Worm (Caenorhabditis elegans) whole organism, young adult: ENCODE results near the gene D1086.9.

Source experiments
- B0261.1 ChIP-seq: sonication (generic microtip); optimal IDR thresholded peaks from 2 replicates; lab custom pipeline; 2016; ENCODE audit warnings: mild to moderate bottlenecking, missing genetic modification characterization, moderate library complexity, missing compliant biosample characterization
- F23B12.7 ChIP-seq: sonication (generic microtip); optimal IDR thresholded peaks from 2 replicates; lab custom pipeline; 2017; ENCODE audit warnings: missing genetic modification characterization, mild to moderate bottlenecking, missing compliant biosample characterization, antibody characterized with exemption, moderate library complexity; ENCODE audit not compliant: insufficient read depth
- F33H1.4 ChIP-seq: fragments of 200-800 bp; sonication (Bioruptor generic); IDR thresholded peaks from 2 replicates; pipeline ENCODE4 v1.3.6; 2022; ENCODE audit warnings: missing genetic modification reagents, missing genetic modification characterization, missing compliant biosample characterization
- F37B4.10 ChIP-seq: fragments of 200-800 bp; sonication (Bioruptor generic); IDR thresholded peaks from 2 replicates; pipeline ENCODE4 v1.3.6; 2022; ENCODE audit warnings: missing genetic modification characterization, missing compliant biosample characterization
- F55B11.4 ChIP-seq: sonication (generic microtip); optimal IDR thresholded peaks from 2 replicates; lab custom pipeline; 2016; ENCODE audit warnings: missing compliant biosample characterization, missing genetic modification characterization, borderline replicate concordance; ENCODE audit not compliant: insufficient read depth
- F57A8.1 ChIP-seq: fragments of 200-800 bp; sonication (Bioruptor generic); optimal IDR thresholded peaks from 2 replicates; lab custom pipeline; 2018; ENCODE audit warnings: mild to moderate bottlenecking, missing genetic modification characterization, moderate library complexity, missing compliant biosample characterization
- F57C9.4 ChIP-seq: sonication (generic microtip); optimal IDR thresholded peaks from 2 replicates; lab custom pipeline; 2017; ENCODE audit warnings: mild to moderate bottlenecking, missing genetic modification characterization, missing compliant biosample characterization
- T07F8.4 ChIP-seq: sonication (generic microtip); optimal IDR thresholded peaks from 2 replicates; lab custom pipeline; 2016; ENCODE audit warnings: mild to moderate bottlenecking, missing genetic modification characterization, moderate library complexity, missing compliant biosample characterization
- Y67H2A.10 ChIP-seq: fragments of 200-800 bp; sonication (Bioruptor generic); conservative IDR thresholded peaks from 2 replicates; pipeline ENCODE4 v1.3.6; 2022; ENCODE audit warnings: missing genetic modification reagents, missing genetic modification characterization, missing compliant biosample characterization
- ama-1 ChIP-seq, 3 experiments: fragments of 150-350 bp in 1 of 3; sonication (generic microtip) in 2 of 3; optimal IDR thresholded peaks; 2 replicates each; lab custom pipeline; 2014 to 2018; ENCODE audit warnings: missing biosample characterization in 2 of 3, missing genetic modification characterization in 2 of 3, missing genetic modification reagents in 2 of 3
- ceh-58 ChIP-seq: fragments of 200-800 bp; sonication (Bioruptor generic); IDR thresholded peaks from 2 replicates; pipeline ENCODE4 v1.3.6; 2022; ENCODE audit warnings: missing genetic modification characterization, missing compliant biosample characterization
- die-1 ChIP-seq: sonication (generic microtip); optimal IDR thresholded peaks from 2 replicates; lab custom pipeline; 2016; ENCODE audit warnings: missing genotype, mild to moderate bottlenecking, missing genetic modification characterization, missing compliant biosample characterization
- fkh-3 ChIP-seq: sonication (generic microtip); optimal IDR thresholded peaks from 2 replicates; lab custom pipeline; 2016; ENCODE audit warnings: mild to moderate bottlenecking, missing genetic modification characterization, missing compliant biosample characterization
- hlh-12 ChIP-seq: sonication (generic microtip); optimal IDR thresholded peaks from 2 replicates; lab custom pipeline; 2016; ENCODE audit warnings: missing genetic modification characterization, missing compliant biosample characterization
- hmg-1.2 ChIP-seq: fragments of 200-800 bp; sonication (Bioruptor generic); IDR thresholded peaks from 2 replicates; pipeline ENCODE4 v1.3.6; 2022; ENCODE audit warnings: missing genetic modification reagents, missing genetic modification characterization, missing compliant biosample characterization
- lin-26 ChIP-seq: fragments of 200-800 bp; sonication (Bioruptor generic); IDR thresholded peaks from 2 replicates; pipeline ENCODE4 v1.3.6; 2022; ENCODE audit warnings: missing genetic modification reagents, missing genetic modification characterization, missing compliant biosample characterization
- lir-1 ChIP-seq: fragments of 200-800 bp; sonication (Bioruptor generic); conservative IDR thresholded peaks from 2 replicates; pipeline ENCODE4 v1.3.6; 2022; ENCODE audit warnings: missing genetic modification reagents, missing genetic modification characterization, missing compliant biosample characterization
- madf-10 ChIP-seq: sonication (generic microtip); optimal IDR thresholded peaks from 2 replicates; lab custom pipeline; 2016; ENCODE audit warnings: mild to moderate bottlenecking, missing genetic modification characterization, missing compliant biosample characterization
- mel-28 ChIP-seq: sonication (generic microtip); optimal IDR thresholded peaks from 2 replicates; lab custom pipeline; 2016; ENCODE audit warnings: borderline replicate concordance, mild to moderate bottlenecking, missing genetic modification characterization, missing compliant biosample characterization
- pbrm-1 ChIP-seq: fragments of 200-800 bp; sonication (Bioruptor generic); IDR thresholded peaks from 2 replicates; pipeline ENCODE4 v1.3.6; 2022; ENCODE audit warnings: missing genetic modification reagents, missing genetic modification characterization, missing compliant biosample characterization
- rcor-1 ChIP-seq: fragments of 200-800 bp; sonication (Bioruptor generic); IDR thresholded peaks from 2 replicates; pipeline ENCODE4 v1.3.6; 2022; ENCODE audit warnings: missing genetic modification reagents, missing genetic modification characterization, missing compliant biosample characterization
- rec-8 ChIP-seq, 2 experiments: sonication (generic microtip); optimal IDR thresholded peaks; 2 replicates each; lab custom pipeline; 2016; ENCODE audit warnings: mild to moderate bottlenecking in 2 of 2, missing genetic modification characterization in 2 of 2, missing genetic modification reagents in 2 of 2, missing genotype in 2 of 2, missing biosample characterization in 1 of 2, missing compliant biosample characterization in 1 of 2, moderate library complexity in 1 of 2
- rpc-1 ChIP-seq, 2 experiments: fragments of 150-350 bp in 1 of 2; sonication (generic microtip) in 1 of 2; optimal IDR thresholded peaks; 2 replicates each; lab custom pipeline; 2014 to 2018; ENCODE audit warnings: missing biosample characterization in 1 of 2, missing genetic modification characterization in 1 of 2, missing genetic modification reagents in 1 of 2, missing genotype in 1 of 2
- snpc-1.1 ChIP-seq: sonication (generic microtip); optimal IDR thresholded peaks from 2 replicates; lab custom pipeline; 2017; ENCODE audit warnings: missing genetic modification characterization, mild to moderate bottlenecking, missing compliant biosample characterization, antibody characterized with exemption, moderate library complexity, missing genotype, missing genetic modification reagents; ENCODE audit not compliant: insufficient read depth
- snpc-1.3 ChIP-seq: sonication (generic microtip); optimal IDR thresholded peaks from 2 replicates; lab custom pipeline; 2017; ENCODE audit warnings: missing genetic modification characterization, mild to moderate bottlenecking, missing compliant biosample characterization, antibody characterized with exemption, moderate library complexity, missing genotype, missing genetic modification reagents; ENCODE audit not compliant: insufficient read depth
- snpc-4 ChIP-seq, 5 experiments: fragments of 150-350 bp in 1 of 5; sonication (generic microtip) in 4 of 5; optimal IDR thresholded peaks; 2 replicates each; lab custom pipeline; 2014 to 2018; ENCODE audit warnings: missing genetic modification characterization in 5 of 5, missing biosample characterization in 3 of 5, antibody characterized with exemption in 2 of 5, mild to moderate bottlenecking in 2 of 5, missing compliant biosample characterization in 2 of 5, missing genotype in 2 of 5, moderate library complexity in 2 of 5, missing genetic modification reagents in 1 of 5
- sptf-2 ChIP-seq: fragments of 200-800 bp; sonication (Bioruptor generic); optimal IDR thresholded peaks from 2 replicates; lab custom pipeline; 2018; ENCODE audit warnings: mild to moderate bottlenecking, missing genetic modification characterization, missing compliant biosample characterization
- tbp1 ChIP-seq: fragments of 200-800 bp; sonication (Bioruptor generic); optimal IDR thresholded peaks from 2 replicates; lab custom pipeline; 2018; ENCODE audit warnings: mild to moderate bottlenecking, missing genetic modification characterization, missing compliant biosample characterization
- unc-62 ChIP-seq: fragments of 150-350 bp; optimal IDR thresholded peaks from 2 replicates; lab custom pipeline; 2014; ENCODE audit warnings: missing biosample characterization, missing genetic modification reagents, missing genetic modification characterization
- zfh-2 ChIP-seq: fragments of 200-800 bp; sonication (Bioruptor generic); conservative IDR thresholded peaks from 2 replicates; pipeline ENCODE4 v1.3.6; 2022; ENCODE audit warnings: missing genetic modification reagents, missing genetic modification characterization, missing compliant biosample characterization
- ztf-25 ChIP-seq: fragments of 200-800 bp; sonication (Bioruptor generic); IDR thresholded peaks from 2 replicates; pipeline ENCODE4 v1.3.6; 2022; ENCODE audit warnings: missing genetic modification reagents, missing genetic modification characterization, missing compliant biosample characterization
- ztf-26 ChIP-seq: sonication (generic microtip); optimal IDR thresholded peaks from 2 replicates; lab custom pipeline; 2017; ENCODE audit warnings: missing genetic modification characterization, missing compliant biosample characterization

The D1086.9 gene

ce11 chrV:14093805-14094204 is 10.3 kb upstream of the D1086.9 start, which contains the start of gene D1086.8:
Gene D1086.8, plus strand, starts transcription at chrV:14094105.
- TF ChIP-seq ceh-58 (GFP tag; lab: Robert Waterston, UW): no peak
- TF ChIP-seq snpc-1.3 (tag; lab: Kevin White, UChicago): no peak
- TF ChIP-seq ztf-25 (GFP tag; lab: Robert Waterston, UW): no peak
- no peak for TF ChIP-seq pbrm-1 (GFP tag; lab: Robert Waterston, UW)
- no peak for TF ChIP-seq T07F8.4 (tag; lab: Kevin White, UChicago)
- TF ChIP-seq lir-1 (GFP tag; lab: Robert Waterston, UW): no peak
- TF ChIP-seq F57C9.4 (tag; lab: Kevin White, UChicago): no peak
- TF ChIP-seq, all 124 proteins: peak for 0

ce11 chrV:14094546-14094945 is 9.5 kb upstream of the D1086.9 start:
- TF ChIP-seq snpc-1.1 (peak; percentile 59), tbp1 (GFP tag; lab: Kevin White, UChicago) (peak; percentile 16), ama-1 (optimal IDR thresholded peaks at IDR 0.05; lab: Kevin White, UChicago) (no peak), ama-1 (GFP tag; optimal IDR thresholded peaks at IDR 0.05; lab: Kevin White, UChicago) (no peak), die-1 (tag; lab: Kevin White, UChicago) (no peak), sptf-2 (GFP tag; lab: Kevin White, UChicago) (no peak), zfh-2 (GFP tag; lab: Robert Waterston, UW) (no peak), hmg-1.2 (peak; percentile 24; the same call in 1 of the 2 replicates), F23B12.7 (tag; lab: Kevin White, UChicago) (no peak), snpc-4 (GFP tag; optimal IDR thresholded peaks at IDR 0.05; lab: Kevin White, UChicago) (no peak), snpc-4 (tag; optimal IDR thresholded peaks at IDR 0.05; lab: Kevin White, UChicago) (peak in 2 of 4 experiments; percentile 36 to 70)

ce11 chrV:14094953-14095352 is 9.1 kb upstream of the D1086.9 start:
- TF ChIP-seq Y67H2A.10 (GFP tag; lab: Robert Waterston, UW) (no peak), mel-28 (tag; lab: Kevin White, UChicago) (no peak), rec-8 (tag; optimal IDR thresholded peaks at IDR 0.05; lab: Kevin White, UChicago) (no peak), madf-10 (no peak), F33H1.4 (GFP tag; lab: Robert Waterston, UW) (no peak), ztf-26 (tag; lab: Kevin White, UChicago) (no peak), lin-26 (no peak), snpc-4 (GFP tag; optimal IDR thresholded peaks at IDR 0.05; lab: Kevin White, UChicago) (no peak), snpc-4 (tag; optimal IDR thresholded peaks at IDR 0.05; lab: Kevin White, UChicago) (no peak), ztf-25 (GFP tag; lab: Robert Waterston, UW) (no peak)

- TF ChIP-seq F37B4.10 (GFP tag; lab: Robert Waterston, UW) (no peak), snpc-4 (GFP tag; optimal IDR thresholded peaks at IDR 0.05; lab: Kevin White, UChicago) (peak; percentile 10), snpc-4 (tag; optimal IDR thresholded peaks at IDR 0.05; lab: Kevin White, UChicago) (peak in 2 of 4 experiments; percentile 77 to 79), B0261.1 (tag; lab: Kevin White, UChicago) (no peak), F57C9.4 (tag; lab: Kevin White, UChicago) (no peak), snpc-1.1 (peak; percentile 78)
Observed at ce11 chrV:14097358-14097757, 6.7 kb upstream of the D1086.9 start.

- TF ChIP-seq F57A8.1: no peak
- TF ChIP-seq fkh-3: no peak
- TF ChIP-seq hlh-12 (tag; lab: Kevin White, UChicago): no peak
- no peak for TF ChIP-seq Y67H2A.10 (GFP tag; lab: Robert Waterston, UW)
- no peak for TF ChIP-seq sptf-2 (GFP tag; lab: Kevin White, UChicago)
- no peak for TF ChIP-seq snpc-1.3 (tag; lab: Kevin White, UChicago)
- TF ChIP-seq snpc-1.1: no peak
- no peak for TF ChIP-seq B0261.1 (tag; lab: Kevin White, UChicago)
- TF ChIP-seq T07F8.4 (tag; lab: Kevin White, UChicago): no peak
- TF ChIP-seq rcor-1 (GFP tag; lab: Robert Waterston, UW): no peak
- TF ChIP-seq unc-62 (GFP tag; lab: Kevin White, UChicago): no peak
- no peak for TF ChIP-seq rpc-1 (optimal IDR thresholded peaks at IDR 0.05; lab: Kevin White, UChicago)
- no peak for TF ChIP-seq rpc-1 (tag; optimal IDR thresholded peaks at IDR 0.05; lab: Kevin White, UChicago)
- no peak for TF ChIP-seq F55B11.4 (tag; lab: Kevin White, UChicago)
Observed at ce11 chrV:14098519-14098918, 5.6 kb upstream of the D1086.9 start, which contains the start of the genes D1086.2 and D1086.1. Gene D1086.2, minus strand, starts transcription at chrV:14098668. Gene D1086.1, plus strand, starts transcription at chrV:14098858.
